Worm (Caenorhabditis elegans) whole organism, L4 larva: ENCODE results near the gene srh-212.

ENCODE experiments used
- D1046.2 ChIP-seq: fragments of 200-800 bp; sonication (Bioruptor generic); IDR thresholded peaks from 2 replicates; pipeline ENCODE4 v1.3.6; 2022; ENCODE audit warnings: missing genetic modification characterization, missing compliant biosample characterization
- F10B5.3 ChIP-seq: sonication (generic microtip); optimal IDR thresholded peaks from 2 replicates; lab custom pipeline; 2016; ENCODE audit warnings: mild to moderate bottlenecking, missing genetic modification characterization, missing compliant biosample characterization
- F37D6.2 ChIP-seq: sonication (generic microtip); optimal IDR thresholded peaks from 2 replicates; lab custom pipeline; 2016; ENCODE audit warnings: mild to moderate bottlenecking, missing genetic modification characterization, missing compliant biosample characterization
- F49E8.2 ChIP-seq: sonication (generic microtip); optimal IDR thresholded peaks from 2 replicates; lab custom pipeline; 2016; ENCODE audit warnings: missing compliant biosample characterization, mild to moderate bottlenecking, missing genetic modification characterization, borderline replicate concordance
- Y48G9A.11 ChIP-seq: fragments of 200-800 bp; sonication (Bioruptor generic); IDR thresholded peaks from 2 replicates; pipeline ENCODE4 v1.3.6; 2022; ENCODE audit warnings: missing genetic modification reagents, missing genetic modification characterization, missing compliant biosample characterization
- Y5F2A.4 ChIP-seq: fragments of 200-800 bp; sonication (Bioruptor generic); optimal IDR thresholded peaks from 2 replicates; lab custom pipeline; 2018; ENCODE audit warnings: mild to moderate bottlenecking, missing genetic modification characterization, missing compliant biosample characterization
- ZK337.2 ChIP-seq: fragments of 200-800 bp; sonication (Bioruptor generic); IDR thresholded peaks from 2 replicates; pipeline ENCODE4 v1.3.6; 2022; ENCODE audit warnings: missing genetic modification reagents, missing genetic modification characterization, missing compliant biosample characterization
- ZK546.5 ChIP-seq, 2 experiments: sonication (generic microtip); optimal IDR thresholded peaks; 2 replicates each; lab custom pipeline; 2017; ENCODE audit warnings: missing biosample characterization in 2 of 2, missing genetic modification characterization in 2 of 2
- arid-1 ChIP-seq: fragments of 200-800 bp; sonication (Bioruptor generic); conservative IDR thresholded peaks from 2 replicates; pipeline ENCODE4 v1.3.6; 2022; ENCODE audit warnings: missing genetic modification reagents, missing genetic modification characterization, missing compliant biosample characterization
- ceh-32 ChIP-seq: sonication (generic microtip); optimal IDR thresholded peaks from 2 replicates; lab custom pipeline; 2016; ENCODE audit warnings: mild to moderate bottlenecking, missing genetic modification characterization, missing compliant biosample characterization; ENCODE audit not compliant: poor library complexity
- ceh-62 ChIP-seq: sonication (generic microtip); optimal IDR thresholded peaks from 2 replicates; lab custom pipeline; 2017; ENCODE audit warnings: missing biosample characterization, missing genetic modification characterization
- ceh-82 ChIP-seq: sonication (generic microtip); optimal IDR thresholded peaks from 2 replicates; lab custom pipeline; 2017; ENCODE audit warnings: missing biosample characterization, missing genetic modification characterization
- cey-2 ChIP-seq: sonication (generic microtip); optimal IDR thresholded peaks from 3 replicates; lab custom pipeline; 2017; ENCODE audit warnings: missing genetic modification characterization, mild to moderate bottlenecking, missing compliant biosample characterization, antibody characterized with exemption, borderline replicate concordance; ENCODE audit not compliant: insufficient read depth
- ctbp-1 ChIP-seq: fragments of 200-800 bp; sonication (Bioruptor generic); IDR thresholded peaks from 2 replicates; pipeline ENCODE4 v1.3.6; 2022; ENCODE audit warnings: missing genetic modification reagents, missing genetic modification characterization, missing compliant biosample characterization
- daf-12 ChIP-seq: fragments of 150-350 bp; optimal IDR thresholded peaks from 2 replicates; lab custom pipeline; 2014; ENCODE audit warnings: missing biosample characterization, missing genetic modification reagents, missing genetic modification characterization
- daf-8 ChIP-seq: fragments of 200-800 bp; sonication (Bioruptor generic); IDR thresholded peaks from 2 replicates; pipeline ENCODE4 v1.3.6; 2022; ENCODE audit warnings: missing genetic modification characterization, missing compliant biosample characterization
- dmd-6 ChIP-seq: fragments of 200-800 bp; sonication (Bioruptor generic); IDR thresholded peaks from 2 replicates; pipeline ENCODE4 v1.3.6; 2022; ENCODE audit warnings: missing genetic modification reagents, missing genetic modification characterization, missing compliant biosample characterization
- dmd-8 ChIP-seq: fragments of 200-800 bp; sonication (Bioruptor generic); IDR thresholded peaks from 2 replicates; pipeline ENCODE4 v1.3.6; 2022; ENCODE audit warnings: missing genetic modification characterization, missing compliant biosample characterization
- dpl-1 ChIP-seq: fragments of 150-350 bp; optimal IDR thresholded peaks from 2 replicates; lab custom pipeline; 2014; ENCODE audit warnings: missing biosample characterization, missing genetic modification reagents, missing genetic modification characterization
- dve-1 ChIP-seq: sonication (generic microtip); optimal IDR thresholded peaks from 2 replicates; lab custom pipeline; 2017; ENCODE audit warnings: antibody characterized with exemption, mild to moderate bottlenecking, missing genetic modification characterization, missing compliant biosample characterization; ENCODE audit not compliant: insufficient read depth
- egl-27 ChIP-seq: sonication (generic microtip); optimal IDR thresholded peaks from 3 replicates; lab custom pipeline; 2017; ENCODE audit warnings: missing biosample characterization, missing genetic modification reagents, missing genetic modification characterization
- egl-43 ChIP-seq: fragments of 200-800 bp; sonication (Bioruptor generic); IDR thresholded peaks from 2 replicates; pipeline ENCODE4 v1.3.6; 2022; ENCODE audit warnings: missing genetic modification reagents, missing genetic modification characterization, missing compliant biosample characterization
- hif-1 ChIP-seq, 2 experiments: sonication (generic microtip); optimal IDR thresholded peaks; 2 replicates each; lab custom pipeline; 2016 to 2017; ENCODE audit warnings: missing compliant biosample characterization in 2 of 2, missing genetic modification characterization in 2 of 2, missing genetic modification reagents in 2 of 2, missing genotype in 2 of 2, mild to moderate bottlenecking in 1 of 2
- jun-1 ChIP-seq: fragments of 150-350 bp; optimal IDR thresholded peaks from 2 replicates; lab custom pipeline; 2014; ENCODE audit warnings: missing biosample characterization, missing genetic modification reagents, missing genetic modification characterization
- lim-7 ChIP-seq: fragments of 200-800 bp; sonication (Bioruptor generic); IDR thresholded peaks from 2 replicates; pipeline ENCODE4 v1.3.6; 2022; ENCODE audit warnings: missing genetic modification characterization, missing compliant biosample characterization
- lin-15B ChIP-seq: fragments of 150-350 bp; sonication (generic microtip); optimal IDR thresholded peaks from 3 replicates; lab custom pipeline; 2014; ENCODE audit warnings: missing biosample characterization, missing genetic modification characterization
- lir-3 ChIP-seq: sonication (generic microtip); optimal IDR thresholded peaks from 2 replicates; lab custom pipeline; 2016; ENCODE audit warnings: mild to moderate bottlenecking, missing genetic modification characterization, missing compliant biosample characterization
- lsy-2 ChIP-seq, 2 experiments: fragments of 150-350 bp in 1 of 2; sonication (generic microtip) in 1 of 2; optimal IDR thresholded peaks; 2 replicates each; lab custom pipeline; 2014 to 2017; ENCODE audit warnings: missing biosample characterization in 2 of 2, missing genetic modification characterization in 2 of 2
- madf-5 ChIP-seq, 2 experiments: fragments of 200-800 bp; sonication (Bioruptor generic); IDR thresholded peaks; 2 replicates each; pipeline ENCODE4 v1.3.6; 2022; ENCODE audit warnings: missing compliant biosample characterization in 2 of 2, missing genetic modification characterization in 2 of 2
- madf-9 ChIP-seq: fragments of 200-800 bp; sonication (Bioruptor generic); conservative IDR thresholded peaks from 2 replicates; pipeline ENCODE4 v1.3.6; 2022; ENCODE audit warnings: missing genetic modification reagents, missing genetic modification characterization, missing compliant biosample characterization
- mep-1 ChIP-seq: fragments of 150-350 bp; sonication (generic microtip); optimal IDR thresholded peaks from 3 replicates; lab custom pipeline; 2014; ENCODE audit warnings: missing biosample characterization, missing genetic modification characterization
- mxl-2 ChIP-seq: fragments of 200-800 bp; sonication (Bioruptor generic); conservative IDR thresholded peaks from 2 replicates; pipeline ENCODE4 v1.3.6; 2022; ENCODE audit warnings: missing genetic modification reagents, missing genetic modification characterization, missing compliant biosample characterization
- nhr-10 ChIP-seq: fragments of 150-350 bp; optimal IDR thresholded peaks from 2 replicates; lab custom pipeline; 2014; ENCODE audit warnings: missing biosample characterization, missing genetic modification characterization
- nhr-102 ChIP-seq: sonication (generic microtip); optimal IDR thresholded peaks from 2 replicates; lab custom pipeline; 2016; ENCODE audit warnings: mild to moderate bottlenecking, missing genetic modification characterization, moderate library complexity, missing compliant biosample characterization
- nhr-25 ChIP-seq: sonication (generic microtip); optimal IDR thresholded peaks from 2 replicates; lab custom pipeline; 2017; ENCODE audit warnings: missing genetic modification characterization, mild to moderate bottlenecking, missing compliant biosample characterization, antibody characterized with exemption, moderate library complexity, borderline replicate concordance; ENCODE audit not compliant: insufficient read depth
- nhr-41 ChIP-seq: fragments of 200-800 bp; sonication (Bioruptor generic); IDR thresholded peaks from 2 replicates; pipeline ENCODE4 v1.3.6; 2022; ENCODE audit warnings: missing genetic modification reagents, missing genetic modification characterization, missing compliant biosample characterization
- nhr-42 ChIP-seq: fragments of 200-800 bp; sonication (Bioruptor generic); IDR thresholded peaks from 2 replicates; pipeline ENCODE4 v1.3.6; 2022; ENCODE audit warnings: missing genetic modification characterization, missing compliant biosample characterization
- nhr-48 ChIP-seq: sonication (generic microtip); optimal IDR thresholded peaks from 2 replicates; lab custom pipeline; 2016; ENCODE audit warnings: mild to moderate bottlenecking, missing genetic modification characterization, missing compliant biosample characterization
- nhr-76 ChIP-seq: fragments of 150-350 bp; optimal IDR thresholded peaks from 2 replicates; lab custom pipeline; 2014; ENCODE audit warnings: missing biosample characterization, missing genetic modification characterization
- php-3 ChIP-seq: fragments of 200-800 bp; sonication (Bioruptor generic); IDR thresholded peaks from 2 replicates; pipeline ENCODE4 v1.3.6; 2022; ENCODE audit warnings: missing genetic modification reagents, missing genetic modification characterization, missing compliant biosample characterization
- saeg-2 ChIP-seq: fragments of 200-800 bp; sonication (Bioruptor generic); IDR thresholded peaks from 2 replicates; pipeline ENCODE4 v1.3.6; 2022; ENCODE audit warnings: missing genetic modification reagents, missing genetic modification characterization, missing compliant biosample characterization
- sdz-12 ChIP-seq: fragments of 200-800 bp; sonication (Bioruptor generic); optimal IDR thresholded peaks from 2 replicates; lab custom pipeline; 2018; ENCODE audit warnings: mild to moderate bottlenecking, missing genetic modification characterization, missing compliant biosample characterization
- set-16 ChIP-seq: fragments of 200-800 bp; sonication (Bioruptor generic); IDR thresholded peaks from 2 replicates; pipeline ENCODE4 v1.3.6; 2022; ENCODE audit warnings: missing genetic modification reagents, missing genetic modification characterization, missing compliant biosample characterization
- skn-1 ChIP-seq: fragments of 150-350 bp; optimal IDR thresholded peaks from 2 replicates; lab custom pipeline; 2014; ENCODE audit warnings: missing biosample characterization, missing genetic modification characterization
- snpc-4 ChIP-seq: fragments of 150-350 bp; optimal IDR thresholded peaks from 2 replicates; lab custom pipeline; 2014; ENCODE audit warnings: missing biosample characterization, missing genetic modification characterization
- spr-1 ChIP-seq: sonication (generic microtip); optimal IDR thresholded peaks from 2 replicates; lab custom pipeline; 2016; ENCODE audit warnings: mild to moderate bottlenecking, missing genetic modification characterization, missing compliant biosample characterization
- tag-97 ChIP-seq: fragments of 200-800 bp; sonication (Bioruptor generic); IDR thresholded peaks from 2 replicates; pipeline ENCODE4 v1.3.6; 2022; ENCODE audit warnings: missing genetic modification characterization, missing compliant biosample characterization
- unc-130 ChIP-seq: sonication (generic microtip); optimal IDR thresholded peaks from 2 replicates; lab custom pipeline; 2016; ENCODE audit warnings: missing genetic modification reagents, missing genetic modification characterization, missing compliant biosample characterization
- unc-62 ChIP-seq, 3 experiments: fragments of 150-350 bp in 1 of 3; sonication (generic microtip); optimal IDR thresholded peaks in 2 of 3; peaks in 1 of 3; 1 replicate in 1 of 3; 2 replicates in 2 of 3; lab custom pipeline; 2014 to 2017; ENCODE audit warnings: missing biosample characterization in 3 of 3, missing genetic modification characterization in 3 of 3, missing genetic modification reagents in 3 of 3, missing genotype in 1 of 3
- zag-1 ChIP-seq: fragments of 150-350 bp; optimal IDR thresholded peaks from 2 replicates; lab custom pipeline; 2014; ENCODE audit warnings: missing biosample characterization, missing genetic modification characterization
- zip-11 ChIP-seq: fragments of 200-800 bp; sonication (Bioruptor generic); IDR thresholded peaks from 2 replicates; pipeline ENCODE4 v1.3.6; 2022; ENCODE audit warnings: missing genetic modification characterization, missing compliant biosample characterization

srh-212 gene

ce11 chrV:3579795-3580194 is 17.2 kb downstream of the srh-212 start (continued):
- TF ChIP-seq mep-1 (tag; lab: Kevin White, UChicago) (peak; percentile 61), lin-15B (no peak), nhr-102 (tag; lab: Kevin White, UChicago) (peak; percentile 21), jun-1 (tag; lab: Kevin White, UChicago) (no peak), daf-12 (no peak), egl-43 (no peak), F10B5.3 (tag; lab: Kevin White, UChicago) (no peak), dmd-6 (GFP tag; lab: Robert Waterston, UW) (peak; percentile 36; the same call in 1 of the 2 replicates), arid-1 (no peak), nhr-41 (GFP tag; lab: Robert Waterston, UW) (no peak), mxl-2 (GFP tag; lab: Robert Waterston, UW) (no peak), madf-9 (no peak), snpc-4 (tag; lab: Kevin White, UChicago) (no peak), hif-1 (tag; optimal IDR thresholded peaks at IDR 0.05; lab: Kevin White, UChicago) (peak in 1 of 2 experiments; percentile 78), dmd-8 (GFP tag; lab: Robert Waterston, UW) (no peak), dve-1 (peak; percentile 34), saeg-2 (no peak), nhr-25 (tag; lab: Kevin White, UChicago) (no peak), sdz-12 (GFP tag; lab: Kevin White, UChicago) (no peak), unc-130 (GFP tag; lab: Kevin White, UChicago) (no peak), ctbp-1 (no peak), lsy-2 (tag; optimal IDR thresholded peaks at IDR 0.05; lab: Kevin White, UChicago) (peak in 1 of 2 experiments; percentile 66), F37D6.2 (tag; lab: Kevin White, UChicago) (no peak), zip-11 (GFP tag; lab: Robert Waterston, UW) (no peak), D1046.2 (GFP tag; lab: Robert Waterston, UW) (no peak), tag-97 (GFP tag; lab: Robert Waterston, UW) (no peak), set-16 (GFP tag; lab: Robert Waterston, UW) (no peak), lim-7 (GFP tag; lab: Robert Waterston, UW) (no peak), zag-1 (tag; lab: Kevin White, UChicago) (no peak), nhr-76 (tag; lab: Kevin White, UChicago) (no peak), madf-5 (GFP tag; IDR thresholded peaks at IDR 0.05; lab: Robert Waterston, UW) (no peak), spr-1 (tag; lab: Kevin White, UChicago) (no peak), ZK337.2 (no peak), unc-62 (GFP tag; optimal IDR thresholded peaks at IDR 0.05 in 1 of 2; lab: Kevin White, UChicago) (no peak), unc-62 (tag; optimal IDR thresholded peaks at IDR 0.05; lab: Kevin White, UChicago) (no peak), F49E8.2 (tag; lab: Kevin White, UChicago) (no peak), ZK546.5 (tag; optimal IDR thresholded peaks at IDR 0.05; lab: Kevin White, UChicago) (no peak), lir-3 (tag; lab: Kevin White, UChicago) (no peak), Y48G9A.11 (GFP tag; lab: Robert Waterston, UW) (no peak), egl-27 (tag; lab: Kevin White, UChicago) (no peak), ceh-82 (tag; lab: Kevin White, UChicago) (no peak), nhr-42 (no peak), ceh-32 (no peak), Y5F2A.4 (GFP tag; lab: Kevin White, UChicago) (no peak), dpl-1 (peak; percentile 66), daf-8 (GFP tag; lab: Robert Waterston, UW) (no peak), nhr-10 (tag; lab: Kevin White, UChicago) (peak; percentile 69), php-3 (no peak), nhr-48 (tag; lab: Kevin White, UChicago) (no peak), ceh-62 (no peak), cey-2 (tag; lab: Kevin White, UChicago) (no peak), skn-1 (tag; lab: Kevin White, UChicago) (no peak)
